Fruit fly (Drosophila melanogaster): ENCODE data around the gene mbm.

mbm gene

dm6 chr2L:305646-306045 is 32.1 kb upstream of the mbm start, which contains the start of gene Plc21C (continued):
- TF ChIP-seq Sp1 (GFP tag; optimal IDR thresholded peaks at IDR 0.05), result peak; percentile 26
- no peak for TF ChIP-seq Mio (GFP tag; optimal IDR thresholded peaks at IDR 0.05)

dm6 chr2L:305198-305597 is 31.7 kb upstream of the mbm start:
- TF ChIP-seq psq (GFP tag; optimal IDR thresholded peaks at IDR 0.05), result no peak
- no peak for TF ChIP-seq Dfd (GFP tag; optimal IDR thresholded peaks at IDR 0.05)
- TF ChIP-seq GATAd (GFP tag; optimal IDR thresholded peaks at IDR 0.05), result no peak
- TF ChIP-seq CG9705 (GFP tag; optimal IDR thresholded peaks at IDR 0.05), result no peak
- no peak for TF ChIP-seq OdsH (GFP tag; optimal IDR thresholded peaks at IDR 0.05)
- TF ChIP-seq usp (GFP tag; optimal IDR thresholded peaks at IDR 0.05), result no peak
- no peak for TF ChIP-seq HLH106 (tag; optimal IDR thresholded peaks at IDR 0.05)
- no peak for TF ChIP-seq h (GFP tag; optimal IDR thresholded peaks at IDR 0.05)
- no peak for TF ChIP-seq dl (GFP tag; optimal IDR thresholded peaks at IDR 0.05; ENCODE audit: insufficient read depth in 1 of 2, partially characterized antibody in 2 of 2)
- no peak for TF ChIP-seq Rel (GFP tag; optimal IDR thresholded peaks at IDR 0.05)
- no peak for TF ChIP-seq Rel (tag; optimal IDR thresholded peaks at IDR 0.05)
- TF ChIP-seq Abd-B (GFP tag; optimal IDR thresholded peaks at IDR 0.05), result no peak
- TF ChIP-seq sage (GFP tag; optimal IDR thresholded peaks at IDR 0.05), result no peak
- TF ChIP-seq pan (optimal IDR thresholded peaks at IDR 0.05), result no peak
- no peak for TF ChIP-seq Hr83 (GFP tag; optimal IDR thresholded peaks at IDR 0.05; ENCODE audit: poor library complexity, severe bottlenecking)
- TF ChIP-seq fru (GFP tag; optimal IDR thresholded peaks at IDR 0.05), result no peak

- TF ChIP-seq sage (GFP tag; optimal IDR thresholded peaks at IDR 0.05), result no peak
- TF ChIP-seq Hr83 (GFP tag; optimal IDR thresholded peaks at IDR 0.05; ENCODE audit: poor library complexity, severe bottlenecking), result no peak
- no peak for TF ChIP-seq h (GFP tag; optimal IDR thresholded peaks at IDR 0.05)
Measured at dm6 chr2L:303306-303962, 29.9 kb upstream of the mbm start.

dm6 chr2L:300877-301706 is 27.6 kb upstream of the mbm start:
- TF ChIP-seq Hr83 (GFP tag; optimal IDR thresholded peaks at IDR 0.05; ENCODE audit: poor library complexity, severe bottlenecking) (peak; percentile 57), usp (GFP tag; optimal IDR thresholded peaks at IDR 0.05) (no peak), Rel (GFP tag; optimal IDR thresholded peaks at IDR 0.05) (no peak), Rel (tag; optimal IDR thresholded peaks at IDR 0.05) (peak; percentile 61), dl (GFP tag; optimal IDR thresholded peaks at IDR 0.05; ENCODE audit: insufficient read depth in 1 of 2, partially characterized antibody in 2 of 2) (no peak), h (GFP tag; optimal IDR thresholded peaks at IDR 0.05) (peak; percentile 70), sage (GFP tag; optimal IDR thresholded peaks at IDR 0.05) (no peak), br (GFP tag; optimal IDR thresholded peaks at IDR 0.05) (peak; percentile 56)

dm6 chr2L:300006-300405 is 26.5 kb upstream of the mbm start:
- TF ChIP-seq Rel (GFP tag; optimal IDR thresholded peaks at IDR 0.05) (no peak), Rel (tag; optimal IDR thresholded peaks at IDR 0.05) (no peak), psq (GFP tag; optimal IDR thresholded peaks at IDR 0.05) (no peak), dl (GFP tag; optimal IDR thresholded peaks at IDR 0.05; ENCODE audit: insufficient read depth in 1 of 2, partially characterized antibody in 2 of 2) (no peak), foxo (GFP tag; optimal IDR thresholded peaks at IDR 0.05) (no peak)

- no peak for TF ChIP-seq Dfd (GFP tag; optimal IDR thresholded peaks at IDR 0.05)
- no peak for TF ChIP-seq brk (GFP tag; optimal IDR thresholded peaks at IDR 0.05)
- TF ChIP-seq br (GFP tag; optimal IDR thresholded peaks at IDR 0.05), result no peak
- no peak for TF ChIP-seq tai (GFP tag; optimal IDR thresholded peaks at IDR 0.05)
Measured at dm6 chr2L:299038-299437, 25.5 kb upstream of the mbm start.

- TF ChIP-seq fru (GFP tag; optimal IDR thresholded peaks at IDR 0.05), result no peak
- TF ChIP-seq OdsH (GFP tag; optimal IDR thresholded peaks at IDR 0.05), result no peak
- TF ChIP-seq foxo (GFP tag; optimal IDR thresholded peaks at IDR 0.05), result no peak
- no peak for TF ChIP-seq usp (GFP tag; optimal IDR thresholded peaks at IDR 0.05)
- TF ChIP-seq Rel (GFP tag; optimal IDR thresholded peaks at IDR 0.05), result no peak
- TF ChIP-seq Rel (tag; optimal IDR thresholded peaks at IDR 0.05), result peak; percentile 48
Measured at dm6 chr2L:298285-298644, 24.8 kb upstream of the mbm start.

Data from whole organism, wandering third instar larva.